Worm (Caenorhabditis elegans): ENCODE results near the gene vamp-7.

- TF ChIP-seq mdl-1 (tag; optimal IDR thresholded peaks at IDR 0.05) (peak in 1 of 2 experiments; percentile 9), nhr-12 (tag; optimal IDR thresholded peaks at IDR 0.05) (no peak), ceh-82 (tag; optimal IDR thresholded peaks at IDR 0.05) (no peak), nhr-237 (tag; optimal IDR thresholded peaks at IDR 0.05) (no peak), ZK546.5 (tag; optimal IDR thresholded peaks at IDR 0.05) (peak; percentile 0), unc-62 (GFP tag; optimal IDR thresholded peaks at IDR 0.05) (no peak)
These were observed 33.1 kb downstream of the vamp-7 start, which contains the start of the genes mdf-2 and nduv-3 for ce11 chrIV:2640950-2641349.
